Worm (Caenorhabditis elegans) whole organism, L4/young adult: ENCODE results near the gene C23H4.8.

Source experiments
- W03F9.2 ChIP-seq: fragments of 150-350 bp; optimal IDR thresholded peaks from 2 replicates; lab custom pipeline; 2014; ENCODE audit warnings: missing biosample characterization, missing genetic modification characterization
- dao-5 ChIP-seq: sonication (generic microtip); optimal IDR thresholded peaks from 2 replicates; lab custom pipeline; 2016; ENCODE audit warnings: missing genotype, missing genetic modification characterization, moderate library complexity, missing compliant biosample characterization

DNA sequence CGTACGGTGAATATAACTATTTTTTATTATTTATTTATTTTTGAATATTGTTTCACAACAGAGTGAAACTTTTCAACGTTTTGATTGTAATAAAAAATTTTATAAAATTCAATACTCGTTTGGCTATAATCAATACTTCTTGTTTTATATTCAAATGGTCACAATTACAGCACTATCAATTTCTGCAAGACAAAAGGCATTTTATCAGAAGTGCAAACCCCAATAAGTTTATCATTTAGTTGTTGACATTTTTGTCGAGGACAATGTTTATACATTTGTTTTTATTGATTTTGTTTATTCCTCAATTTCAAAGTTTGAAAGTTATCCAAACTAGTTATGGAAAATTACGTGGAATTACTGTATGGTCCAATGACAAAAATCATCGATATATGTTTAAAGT lies 8.9 kb downstream of the C23H4.8 start, which contains the start of gene cest-9.1:
- no peak for TF ChIP-seq dao-5 (tag; lab: Kevin White, UChicago)
- no peak for TF ChIP-seq W03F9.2 (tag; lab: Kevin White, UChicago)
